Fruit fly (Drosophila melanogaster) whole organism, pupa: ENCODE data around the gene jvl.
A peak's percentile ranks its signal among the peaks of the same experiment; 100 is the strongest.

Experiments used
- CG10348 ChIP-seq: fragments of 200-800 bp; sonication (Bioruptor generic); IDR thresholded peaks from 2 replicates; pipeline ENCODE4 v1.3.6; 2022; ENCODE audit warnings: missing biosample characterization, missing genetic modification characterization
- CG12605 ChIP-seq: fragments of 200-800 bp; sonication (Bioruptor generic); IDR thresholded peaks from 2 replicates; pipeline ENCODE4 v1.3.6; 2022; ENCODE audit warnings: missing biosample characterization, missing genetic modification characterization
- CG13204 ChIP-seq: fragments of 200-800 bp; sonication (Bioruptor generic); optimal IDR thresholded peaks from 2 replicates; lab custom pipeline; 2018; ENCODE audit warnings: missing biosample characterization, mild to moderate bottlenecking, missing genetic modification characterization, moderate library complexity
- CG14655 ChIP-seq: fragments of 200-800 bp; sonication (Bioruptor generic); optimal IDR thresholded peaks from 3 replicates; lab custom pipeline; 2017; ENCODE audit warnings: mild to moderate bottlenecking, missing biosample characterization, missing genetic modification reagents, missing genetic modification characterization
- CG15710 ChIP-seq: fragments of 200-800 bp; sonication (Bioruptor generic); optimal IDR thresholded peaks from 2 replicates; lab custom pipeline; 2018; ENCODE audit warnings: missing biosample characterization, mild to moderate bottlenecking, missing genetic modification characterization, moderate library complexity
- CG17806 ChIP-seq: fragments of 200-800 bp; sonication (Bioruptor generic); optimal IDR thresholded peaks from 2 replicates; lab custom pipeline; 2018; ENCODE audit warnings: missing biosample characterization, mild to moderate bottlenecking, missing genetic modification characterization, moderate library complexity
- CG32121 ChIP-seq: fragments of 200-800 bp; sonication (Bioruptor generic); IDR thresholded peaks from 2 replicates; pipeline ENCODE4 v1.3.6; 2022; ENCODE audit warnings: missing biosample characterization, missing genetic modification characterization
- CG34367 ChIP-seq: fragments of 200-800 bp; sonication (Bioruptor generic); optimal IDR thresholded peaks from 2 replicates; lab custom pipeline; 2018; ENCODE audit warnings: missing biosample characterization, mild to moderate bottlenecking, missing genetic modification characterization
- CG4496 ChIP-seq: fragments of 200-800 bp; sonication (Bioruptor generic); IDR thresholded peaks from 3 replicates; pipeline ENCODE4 v1.3.6; 2022; ENCODE audit warnings: missing biosample characterization, missing genetic modification characterization
- CG8159 ChIP-seq: fragments of 200-800 bp; sonication (Bioruptor generic); optimal IDR thresholded peaks from 3 replicates; lab custom pipeline; 2018; ENCODE audit warnings: missing biosample characterization, mild to moderate bottlenecking, missing genetic modification characterization, moderate library complexity
- CG8301 ChIP-seq: fragments of 200-800 bp; sonication (Bioruptor generic); optimal IDR thresholded peaks from 2 replicates; lab custom pipeline; 2018; ENCODE audit warnings: missing biosample characterization, mild to moderate bottlenecking, missing genetic modification characterization
- CG9948 ChIP-seq: fragments of 200-800 bp; sonication (Bioruptor generic); optimal IDR thresholded peaks from 2 replicates; lab custom pipeline; 2018; ENCODE audit warnings: missing biosample characterization, mild to moderate bottlenecking, missing genetic modification characterization, moderate library complexity
- D1 ChIP-seq: fragments of 200-800 bp; sonication (Bioruptor generic); optimal IDR thresholded peaks from 2 replicates; lab custom pipeline; 2018; ENCODE audit warnings: missing biosample characterization, mild to moderate bottlenecking, missing genetic modification characterization, moderate library complexity
- EcR ChIP-seq: fragments of 200-800 bp; sonication (Bioruptor generic); optimal IDR thresholded peaks from 3 replicates; lab custom pipeline; 2019; ENCODE audit warnings: missing biosample characterization, missing genetic modification characterization, mild to moderate bottlenecking, moderate library complexity, missing genetic modification reagents
- Ets98B ChIP-seq: fragments of 200-800 bp; sonication (Bioruptor generic); IDR thresholded peaks from 2 replicates; pipeline ENCODE4 v1.3.6; 2022; ENCODE audit warnings: missing biosample characterization, missing genetic modification characterization
- Pif1A ChIP-seq: fragments of 200-800 bp; sonication (Bioruptor generic); optimal IDR thresholded peaks from 3 replicates; lab custom pipeline; 2016; ENCODE audit warnings: missing biosample characterization, missing genetic modification characterization
- Pif1B ChIP-seq: fragments of 200-800 bp; sonication (Bioruptor generic); optimal IDR thresholded peaks from 3 replicates; lab custom pipeline; 2016; ENCODE audit warnings: missing biosample characterization, missing genetic modification characterization
- Snoo ChIP-seq: fragments of 200-800 bp; sonication (Bioruptor generic); optimal IDR thresholded peaks from 3 replicates; lab custom pipeline; 2017; ENCODE audit warnings: missing biosample characterization, mild to moderate bottlenecking, missing genetic modification characterization, inconsistent platforms
- fd96Ca ChIP-seq: fragments of 200-800 bp; sonication (Bioruptor generic); IDR thresholded peaks from 3 replicates; pipeline ENCODE4 v1.3.6; 2022; ENCODE audit warnings: missing biosample characterization, missing genetic modification characterization
- gl ChIP-seq: fragments of 200-800 bp; sonication (Bioruptor generic); optimal IDR thresholded peaks from 2 replicates; lab custom pipeline; 2018; ENCODE audit warnings: missing biosample characterization, mild to moderate bottlenecking, missing genetic modification characterization
- rn ChIP-seq: fragments of 200-800 bp; sonication (Bioruptor generic); IDR thresholded peaks from 2 replicates; pipeline ENCODE4 v1.3.6; 2022; ENCODE audit warnings: missing biosample characterization, missing genetic modification characterization

The jvl gene

dm6 chr3R:14817721-14818215 lies 76.4 kb downstream of the jvl start:
- no peak for TF ChIP-seq CG17806 (tag; lab: Kevin White, UChicago)
- no peak for TF ChIP-seq CG34367 (tag; lab: Kevin White, UChicago)
- TF ChIP-seq D1 (tag; lab: Kevin White, UChicago): no peak
- TF ChIP-seq CG32121 (GFP tag; lab: Robert Waterston, UW): 0 out of 2 replicates have a peak, but pooled peaks have one; percentile 10
- TF ChIP-seq CG9948 (tag; lab: Kevin White, UChicago): no peak
- no peak for TF ChIP-seq CG10348
- TF ChIP-seq Snoo (tag; lab: Kevin White, UChicago): no peak
- peak; percentile 34; the same call in 2 of the 3 replicates for TF ChIP-seq CG4496 (GFP tag; lab: Robert Waterston, UW)
- peak; percentile 73 for TF ChIP-seq EcR (GFP tag; lab: Kevin White, UChicago)
- TF ChIP-seq CG13204 (GFP tag; lab: Kevin White, UChicago): peak; percentile 79
- TF ChIP-seq Pif1B (GFP tag; lab: Kevin White, UChicago): no peak
- no peak for TF ChIP-seq CG8301 (tag; lab: Kevin White, UChicago)
- TF ChIP-seq CG12605 (GFP tag; lab: Robert Waterston, UW): no peak
- peak; percentile 37; the same call in 1 of the 2 replicates for TF ChIP-seq Ets98B (GFP tag; lab: Robert Waterston, UW)
- no peak for TF ChIP-seq CG8159 (tag; lab: Kevin White, UChicago)
- no peak for TF ChIP-seq gl (tag; lab: Kevin White, UChicago)
- no peak for TF ChIP-seq fd96Ca (GFP tag; lab: Robert Waterston, UW)
- TF ChIP-seq CG14655 (GFP tag; lab: Kevin White, UChicago): no peak
- TF ChIP-seq Pif1A (GFP tag; lab: Kevin White, UChicago): no peak
- TF ChIP-seq rn (GFP tag; lab: Robert Waterston, UW): no peak
- no peak for TF ChIP-seq CG15710 (tag; lab: Kevin White, UChicago)
- TF ChIP-seq, all 21 proteins: peak for 5

DNA sequence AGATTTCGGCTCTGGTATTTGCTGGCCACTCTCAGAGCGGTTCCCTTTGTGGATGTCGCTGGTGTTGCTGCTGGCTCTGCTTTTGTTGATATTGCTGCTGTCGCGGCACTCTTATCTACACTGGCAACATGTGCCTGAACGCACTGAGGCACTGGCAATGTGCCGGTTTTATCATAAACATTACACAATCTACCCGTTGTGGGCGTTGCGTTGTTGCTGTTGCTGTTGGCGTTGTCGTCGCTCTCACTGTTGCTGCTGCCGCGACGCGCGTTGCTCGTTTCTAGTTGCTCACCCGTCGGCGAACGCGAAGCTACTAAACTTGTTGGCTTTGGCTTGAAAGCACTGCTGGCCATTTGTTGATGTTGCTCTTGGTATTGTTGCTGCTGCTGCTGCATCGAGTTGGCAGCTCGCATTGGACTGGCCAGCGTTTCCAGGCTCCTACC lies 78.3 kb downstream of the jvl start:
- no peak for TF ChIP-seq CG14655 (GFP tag; lab: Kevin White, UChicago)
- no peak for TF ChIP-seq CG8301 (tag; lab: Kevin White, UChicago)
- TF ChIP-seq gl (tag; lab: Kevin White, UChicago): peak; percentile 10
- TF ChIP-seq CG9948 (tag; lab: Kevin White, UChicago): no peak
- peak; percentile 39; the same call in 1 of the 2 replicates for TF ChIP-seq CG32121 (GFP tag; lab: Robert Waterston, UW)
- TF ChIP-seq EcR (GFP tag; lab: Kevin White, UChicago): peak; percentile 27
- no peak for TF ChIP-seq CG34367 (tag; lab: Kevin White, UChicago)
- TF ChIP-seq CG13204 (GFP tag; lab: Kevin White, UChicago): peak; percentile 11
- TF ChIP-seq Ets98B (GFP tag; lab: Robert Waterston, UW): peak; percentile 68; the same call in 1 of the 2 replicates
- TF ChIP-seq fd96Ca (GFP tag; lab: Robert Waterston, UW): peak; percentile 61
- TF ChIP-seq CG10348: no peak

- TF ChIP-seq Pif1B (GFP tag; lab: Kevin White, UChicago) (no peak), fd96Ca (GFP tag; lab: Robert Waterston, UW) (no peak), CG10348 (no peak), CG34367 (tag; lab: Kevin White, UChicago) (no peak), CG8159 (tag; lab: Kevin White, UChicago) (no peak), CG13204 (GFP tag; lab: Kevin White, UChicago) (no peak)
These were observed 79.8 kb downstream of the jvl start for dm6 chr3R:14821175-14821574.

dm6 chr3R:14822954-14823353 lies 81.6 kb downstream of the jvl start:
- TF ChIP-seq CG12605 (GFP tag; lab: Robert Waterston, UW) (no peak), CG9948 (tag; lab: Kevin White, UChicago) (no peak), EcR (GFP tag; lab: Kevin White, UChicago) (no peak)

DNA sequence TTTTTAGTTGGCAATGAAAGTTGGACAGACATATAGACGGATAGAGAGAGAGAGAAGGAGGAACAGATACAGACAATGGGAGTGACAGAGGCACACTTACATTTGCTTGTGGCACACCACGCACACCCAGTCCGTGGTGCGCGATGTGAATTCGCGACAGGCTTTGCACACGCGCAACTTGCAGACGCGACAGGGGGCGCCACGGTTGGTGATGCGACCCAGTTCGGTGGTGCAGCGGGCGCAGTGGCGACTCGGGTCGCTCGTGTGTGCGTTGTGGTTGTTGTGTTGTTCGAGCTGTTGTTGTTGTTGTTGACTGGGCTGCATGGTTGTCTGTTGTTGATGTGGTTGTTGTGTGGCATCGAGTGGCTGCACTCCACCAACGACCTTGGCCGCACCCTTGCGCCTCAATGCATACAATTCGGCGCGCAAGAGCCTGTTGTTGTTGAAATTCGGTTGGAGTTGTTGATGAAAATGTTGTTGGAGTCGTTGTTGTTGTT lies 88.9 kb downstream of the jvl start:
- TF ChIP-seq fd96Ca (GFP tag; lab: Robert Waterston, UW): no peak
- no peak for TF ChIP-seq CG34367 (tag; lab: Kevin White, UChicago)
- peak; percentile 73 for TF ChIP-seq CG4496 (GFP tag; lab: Robert Waterston, UW)

DNA sequence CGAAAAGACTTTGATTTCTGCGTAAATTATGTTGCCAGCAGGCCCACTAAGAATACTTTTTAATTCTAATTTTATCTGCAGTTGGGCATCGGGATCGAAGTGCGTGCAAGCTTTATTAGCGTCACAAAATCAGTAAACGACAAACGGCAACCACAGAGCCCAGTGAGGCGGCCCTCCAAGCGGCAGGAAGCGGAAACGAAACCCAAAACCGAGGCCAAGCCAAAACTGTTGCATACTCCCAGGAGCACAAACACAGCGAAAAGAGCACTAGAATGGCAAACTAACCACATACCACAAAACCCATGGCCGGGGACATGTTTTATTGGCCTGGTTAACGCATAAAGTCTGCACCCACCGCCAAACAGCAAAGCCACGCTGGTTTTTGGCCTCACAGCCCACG lies 90.9 kb downstream of the jvl start:
- TF ChIP-seq CG14655 (GFP tag; lab: Kevin White, UChicago) (no peak), CG9948 (tag; lab: Kevin White, UChicago) (no peak), Pif1B (GFP tag; lab: Kevin White, UChicago) (no peak), CG17806 (tag; lab: Kevin White, UChicago) (no peak), Snoo (tag; lab: Kevin White, UChicago) (no peak), rn (GFP tag; lab: Robert Waterston, UW) (no peak), CG15710 (tag; lab: Kevin White, UChicago) (no peak), CG4496 (GFP tag; lab: Robert Waterston, UW) (no peak), CG12605 (GFP tag; lab: Robert Waterston, UW) (no peak), CG34367 (tag; lab: Kevin White, UChicago) (no peak), CG13204 (GFP tag; lab: Kevin White, UChicago) (no peak), fd96Ca (GFP tag; lab: Robert Waterston, UW) (no peak), Pif1A (GFP tag; lab: Kevin White, UChicago) (no peak), gl (tag; lab: Kevin White, UChicago) (no peak), CG8301 (tag; lab: Kevin White, UChicago) (no peak)
